Worm (Caenorhabditis elegans): ENCODE data around the gene rol-3.

The rol-3 gene

ce11 chrV:8284800-8285199 lies 46.6 kb upstream of the rol-3 start, which contains the start of gene slc-17.5:
slc-17.5 (minus strand) TSS chrV:8284900.
- TF ChIP-seq nhr-84 (tag; optimal IDR thresholded peaks at IDR 0.05), result no peak
- no peak for TF ChIP-seq nhr-19 (GFP tag; conservative IDR thresholded peaks at IDR 0.05)
- no peak for TF ChIP-seq nhr-12 (tag; optimal IDR thresholded peaks at IDR 0.05)
- no peak for TF ChIP-seq ceh-82 (tag; optimal IDR thresholded peaks at IDR 0.05)
- no peak for TF ChIP-seq ceh-63 (GFP tag; optimal IDR thresholded peaks at IDR 0.05)
- TF ChIP-seq unc-30 (tag; optimal IDR thresholded peaks at IDR 0.05), result no peak
- no peak for TF ChIP-seq elt-3 (tag; optimal IDR thresholded peaks at IDR 0.05)
- TF ChIP-seq hpl-2 (GFP tag; optimal IDR thresholded peaks at IDR 0.05), result no peak
- no peak for TF ChIP-seq fos-1 (tag; optimal IDR thresholded peaks at IDR 0.05)
- TF ChIP-seq efl-1 (optimal IDR thresholded peaks at IDR 0.05), result no peak
- no peak for TF ChIP-seq efl-1 (GFP tag; optimal IDR thresholded peaks at IDR 0.05 in 1 of 2)
- TF ChIP-seq F16B12.6 (tag; optimal IDR thresholded peaks at IDR 0.05), result no peak
- no peak for TF ChIP-seq C04F5.9 (tag; optimal IDR thresholded peaks at IDR 0.05)
- TF ChIP-seq isw-1 (GFP tag; IDR thresholded peaks at IDR 0.05), result no peak
- no peak for TF ChIP-seq fkh-8 (tag; optimal IDR thresholded peaks at IDR 0.05)
- no peak for TF ChIP-seq mep-1 (tag; optimal IDR thresholded peaks at IDR 0.05)
- no peak for TF ChIP-seq rnt-1 (tag; optimal IDR thresholded peaks at IDR 0.05)
- no peak for TF ChIP-seq fkh-4 (tag; optimal IDR thresholded peaks at IDR 0.05; ENCODE audit: borderline replicate concordance)
- TF ChIP-seq pqm-1 (tag; optimal IDR thresholded peaks at IDR 0.05), result no peak

ce11 chrV:8282933-8283332 lies 44.7 kb upstream of the rol-3 start:
- TF ChIP-seq efl-1 (optimal IDR thresholded peaks at IDR 0.05) (no peak), efl-1 (GFP tag; optimal IDR thresholded peaks at IDR 0.05 in 1 of 2) (peak in 1 of 2 experiments; percentile 24), Y116A8C.19 (tag; optimal IDR thresholded peaks at IDR 0.05; ENCODE audit: borderline replicate concordance) (no peak)

- TF ChIP-seq lin-13 (GFP tag; optimal IDR thresholded peaks at IDR 0.05) (no peak), efl-1 (optimal IDR thresholded peaks at IDR 0.05) (no peak), efl-1 (GFP tag; optimal IDR thresholded peaks at IDR 0.05 in 1 of 2) (peak in 1 of 2 experiments; percentile 89)
These were observed 43.4 kb upstream of the rol-3 start for ce11 chrV:8281646-8282045.

- TF ChIP-seq tlp-1 (tag; optimal IDR thresholded peaks at IDR 0.05) (no peak), efl-1 (optimal IDR thresholded peaks at IDR 0.05) (no peak), efl-1 (GFP tag; optimal IDR thresholded peaks at IDR 0.05 in 1 of 2) (peak in 1 of 2 experiments; percentile 89)
These were observed 42.6 kb upstream of the rol-3 start, which contains the start of gene str-135 for ce11 chrV:8280770-8281169. str-135 (minus strand) TSS chrV:8280870.

ce11 chrV:8278830-8279229 lies 40.6 kb upstream of the rol-3 start, which contains the start of gene str-136:
str-136 (minus strand) TSS chrV:8278930.
- TF ChIP-seq aly-2 (tag; optimal IDR thresholded peaks at IDR 0.05) (no peak), xbp-1 (tag; optimal IDR thresholded peaks at IDR 0.05) (no peak), zag-1 (tag; optimal IDR thresholded peaks at IDR 0.05) (no peak), sup-37 (GFP tag; optimal IDR thresholded peaks at IDR 0.05) (no peak), unc-130 (tag; optimal IDR thresholded peaks at IDR 0.05) (no peak), sptf-1 (tag; optimal IDR thresholded peaks at IDR 0.05) (no peak), tbx-2 (tag; optimal IDR thresholded peaks at IDR 0.05) (no peak), snu-23 (GFP tag; optimal IDR thresholded peaks at IDR 0.05) (no peak), hlh-4 (tag; optimal IDR thresholded peaks at IDR 0.05) (no peak), unc-98 (GFP tag; IDR thresholded peaks at IDR 0.05) (no peak), C04F5.9 (tag; optimal IDR thresholded peaks at IDR 0.05) (no peak), ceh-8 (GFP tag; optimal IDR thresholded peaks at IDR 0.05) (no peak), nhr-77 (tag; optimal IDR thresholded peaks at IDR 0.05) (no peak), alr-1 (tag; optimal IDR thresholded peaks at IDR 0.05; ENCODE audit: borderline replicate concordance) (no peak), unc-30 (tag; optimal IDR thresholded peaks at IDR 0.05) (no peak)
